Worm (Caenorhabditis elegans) whole organism, L1 larva: ENCODE data around the gene F16F9.1.

ENCODE experiments used
- C16A3.4 ChIP-seq: fragments of 150-350 bp; optimal IDR thresholded peaks from 2 replicates; lab custom pipeline; 2014; ENCODE audit warnings: missing biosample characterization, missing genetic modification characterization
- F16B12.6 ChIP-seq: fragments of 150-350 bp; optimal IDR thresholded peaks from 2 replicates; lab custom pipeline; 2014; ENCODE audit warnings: missing biosample characterization, missing genetic modification characterization
- aly-2 ChIP-seq: fragments of 150-350 bp; optimal IDR thresholded peaks from 2 replicates; lab custom pipeline; 2014; ENCODE audit warnings: missing biosample characterization, missing genetic modification characterization
- blmp-1 ChIP-seq: fragments of 150-350 bp; optimal IDR thresholded peaks from 2 replicates; lab custom pipeline; 2014; ENCODE audit warnings: missing biosample characterization, missing genetic modification characterization
- ceh-63 ChIP-seq: fragments of 200-800 bp; sonication (Bioruptor generic); optimal IDR thresholded peaks from 2 replicates; lab custom pipeline; 2018; ENCODE audit warnings: mild to moderate bottlenecking, missing genetic modification characterization, missing compliant biosample characterization
- ceh-8 ChIP-seq: fragments of 200-800 bp; sonication (Bioruptor generic); optimal IDR thresholded peaks from 2 replicates; lab custom pipeline; 2018; ENCODE audit warnings: mild to moderate bottlenecking, missing genetic modification characterization, moderate library complexity, missing compliant biosample characterization
- ceh-82 ChIP-seq, 3 experiments: fragments of 150-350 bp in 1 of 3; sonication (generic microtip) in 2 of 3; optimal IDR thresholded peaks; 2 replicates each; lab custom pipeline; 2014 to 2017; ENCODE audit warnings: missing biosample characterization in 3 of 3, missing genetic modification characterization in 3 of 3
- dpl-1 ChIP-seq, 3 experiments: fragments of 150-350 bp in 2 of 3; sonication (generic microtip) in 1 of 3; optimal IDR thresholded peaks; 2 replicates each; lab custom pipeline; 2014 to 2017; ENCODE audit warnings: missing biosample characterization in 3 of 3, missing genetic modification characterization in 3 of 3, missing genetic modification reagents in 3 of 3
- egl-27 ChIP-seq, 2 experiments: fragments of 150-350 bp in 1 of 2; sonication (generic microtip); optimal IDR thresholded peaks; 3 replicates each; lab custom pipeline; 2017 to 2018; ENCODE audit warnings: missing biosample characterization in 2 of 2, missing genetic modification characterization in 2 of 2, missing genetic modification reagents in 2 of 2
- elt-2 ChIP-seq: sonication (generic microtip); optimal IDR thresholded peaks from 2 replicates; lab custom pipeline; 2016; ENCODE audit warnings: missing genetic modification characterization, mild to moderate bottlenecking, inconsistent platforms, missing compliant biosample characterization, missing genetic modification reagents
- elt-3 ChIP-seq, 6 experiments: fragments of 150-350 bp in 1 of 6; sonication (generic microtip); optimal IDR thresholded peaks; 2 replicates each; lab custom pipeline; 2017 to 2018; ENCODE audit warnings: missing biosample characterization in 6 of 6, missing genetic modification characterization in 6 of 6, inconsistent platforms in 1 of 6
- fkh-4 ChIP-seq: sonication (generic microtip); optimal IDR thresholded peaks from 2 replicates; lab custom pipeline; 2016; ENCODE audit warnings: missing compliant biosample characterization, missing genetic modification characterization, borderline replicate concordance
- fkh-8 ChIP-seq: sonication (generic microtip); optimal IDR thresholded peaks from 2 replicates; lab custom pipeline; 2016; ENCODE audit warnings: mild to moderate bottlenecking, missing genetic modification characterization, missing compliant biosample characterization
- fos-1 ChIP-seq: fragments of 150-350 bp; optimal IDR thresholded peaks from 2 replicates; lab custom pipeline; 2014; ENCODE audit warnings: missing biosample characterization, missing genetic modification characterization
- grh-1 ChIP-seq: fragments of 200-800 bp; sonication (Bioruptor generic); IDR thresholded peaks from 2 replicates; pipeline ENCODE4 v1.3.6; 2022; ENCODE audit warnings: missing genetic modification reagents, missing genetic modification characterization, missing compliant biosample characterization
- hpl-2 ChIP-seq: fragments of 150-350 bp; optimal IDR thresholded peaks from 2 replicates; lab custom pipeline; 2014; ENCODE audit warnings: missing biosample characterization, missing genetic modification reagents, missing genetic modification characterization
- irx-1 ChIP-seq: sonication (generic microtip); optimal IDR thresholded peaks from 2 replicates; lab custom pipeline; 2016; ENCODE audit warnings: missing genetic modification characterization, missing compliant biosample characterization
- lin-14 ChIP-seq: fragments of 200-800 bp; sonication (Bioruptor generic); optimal IDR thresholded peaks from 2 replicates; lab custom pipeline; 2018; ENCODE audit warnings: mild to moderate bottlenecking, missing genetic modification characterization, moderate library complexity, missing compliant biosample characterization
- lin-15B ChIP-seq: fragments of 150-350 bp; sonication (generic microtip); optimal IDR thresholded peaks from 3 replicates; lab custom pipeline; 2014; ENCODE audit warnings: missing biosample characterization, missing genetic modification characterization
- lir-3 ChIP-seq: sonication (generic microtip); optimal IDR thresholded peaks from 2 replicates; lab custom pipeline; 2016; ENCODE audit warnings: mild to moderate bottlenecking, missing genetic modification characterization, moderate library complexity, missing compliant biosample characterization; ENCODE audit not compliant: poor library complexity
- lsy-2 ChIP-seq, 2 experiments: fragments of 150-350 bp; optimal IDR thresholded peaks; 2 replicates each; lab custom pipeline; 2014; ENCODE audit warnings: missing biosample characterization in 2 of 2, missing genetic modification characterization in 2 of 2
- mef-2 ChIP-seq: fragments of 150-350 bp; optimal IDR thresholded peaks from 2 replicates; lab custom pipeline; 2014; ENCODE audit warnings: missing biosample characterization, missing genetic modification characterization
- nhr-11 ChIP-seq: fragments of 150-350 bp; optimal IDR thresholded peaks from 2 replicates; lab custom pipeline; 2014; ENCODE audit warnings: missing biosample characterization, missing genetic modification characterization
- nhr-20 ChIP-seq: sonication (generic microtip); optimal IDR thresholded peaks from 2 replicates; lab custom pipeline; 2016; ENCODE audit warnings: mild to moderate bottlenecking, missing genetic modification characterization, missing compliant biosample characterization
- nhr-237 ChIP-seq: fragments of 150-350 bp; optimal IDR thresholded peaks from 2 replicates; lab custom pipeline; 2014; ENCODE audit warnings: missing biosample characterization, missing genetic modification characterization
- nhr-28 ChIP-seq: fragments of 150-350 bp; optimal IDR thresholded peaks from 2 replicates; lab custom pipeline; 2014; ENCODE audit warnings: missing biosample characterization, missing genetic modification characterization
- nhr-71 ChIP-seq: sonication (generic microtip); optimal IDR thresholded peaks from 2 replicates; lab custom pipeline; 2016; ENCODE audit warnings: mild to moderate bottlenecking, missing genetic modification characterization, moderate library complexity, missing compliant biosample characterization
- nhr-76 ChIP-seq: sonication (generic microtip); optimal IDR thresholded peaks from 2 replicates; lab custom pipeline; 2017; ENCODE audit warnings: missing biosample characterization, missing genetic modification characterization
- nhr-77 ChIP-seq: fragments of 150-350 bp; optimal IDR thresholded peaks from 2 replicates; lab custom pipeline; 2014; ENCODE audit warnings: missing biosample characterization, missing genetic modification characterization
- nhr-84 ChIP-seq: sonication (generic microtip); optimal IDR thresholded peaks from 2 replicates; lab custom pipeline; 2017; ENCODE audit warnings: missing biosample characterization, missing genetic modification characterization
- nhr-85 ChIP-seq: sonication (generic microtip); peaks from one replicate; lab custom pipeline; 2016; ENCODE audit warnings: missing genetic modification characterization, inconsistent platforms, missing compliant biosample characterization
- nhr-90 ChIP-seq: sonication (generic microtip); optimal IDR thresholded peaks from 2 replicates; lab custom pipeline; 2016; ENCODE audit warnings: mild to moderate bottlenecking, missing genetic modification characterization, missing compliant biosample characterization; ENCODE audit not compliant: poor library complexity
- pax-3 ChIP-seq: fragments of 200-800 bp; sonication (Bioruptor generic); optimal IDR thresholded peaks from 2 replicates; lab custom pipeline; 2018; ENCODE audit warnings: mild to moderate bottlenecking, missing genetic modification characterization, moderate library complexity, missing compliant biosample characterization
- pqm-1 ChIP-seq: sonication (generic microtip); optimal IDR thresholded peaks from 3 replicates; lab custom pipeline; 2017; ENCODE audit warnings: missing biosample characterization, missing genetic modification characterization
- sox-4 ChIP-seq: sonication (generic microtip); optimal IDR thresholded peaks from 2 replicates; lab custom pipeline; 2016; ENCODE audit warnings: missing genetic modification characterization, missing compliant biosample characterization
- sptf-1 ChIP-seq: fragments of 150-350 bp; optimal IDR thresholded peaks from 2 replicates; lab custom pipeline; 2014; ENCODE audit warnings: missing biosample characterization, missing genetic modification characterization
- swsn-7 ChIP-seq: sonication (generic microtip); optimal IDR thresholded peaks from 2 replicates; lab custom pipeline; 2016; ENCODE audit warnings: missing genetic modification characterization, missing compliant biosample characterization
- unc-86 ChIP-seq: sonication (generic microtip); optimal IDR thresholded peaks from 2 replicates; lab custom pipeline; 2016; ENCODE audit warnings: missing genetic modification characterization, missing compliant biosample characterization

The F16F9.1 gene

DNA sequence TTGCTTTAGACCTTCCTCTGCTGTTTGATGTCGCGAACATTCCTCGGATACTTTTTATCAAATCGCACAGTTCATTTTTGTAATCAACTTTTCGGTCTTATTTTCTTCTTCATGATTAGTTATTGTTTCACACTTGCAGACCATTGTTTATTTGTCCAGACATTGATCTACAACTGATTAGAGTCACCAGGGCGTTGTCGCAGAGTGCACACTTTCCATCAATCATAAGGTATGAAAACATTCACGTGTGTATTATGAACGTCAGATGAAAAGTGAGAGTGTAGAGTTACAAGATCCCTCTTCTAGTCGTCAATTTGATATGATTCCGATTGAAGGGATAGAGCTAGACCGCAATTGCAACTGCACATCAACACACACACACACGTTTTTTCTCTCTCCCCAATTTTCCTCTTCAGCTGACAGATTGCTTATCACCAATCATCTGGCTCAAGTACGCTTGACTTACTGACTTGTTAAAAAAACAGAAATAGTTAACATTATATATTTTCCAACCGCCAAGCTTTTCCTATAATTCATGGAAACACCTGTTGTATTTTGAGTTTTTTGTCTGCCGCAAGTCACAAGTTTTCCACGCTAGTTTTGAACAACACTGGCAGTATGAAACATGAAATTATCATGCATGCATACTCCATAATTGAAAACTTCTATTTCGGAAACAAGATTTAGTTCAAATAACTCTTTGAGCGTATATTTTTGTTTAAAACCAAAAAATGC, 6.0 kb upstream of the F16F9.1 start (continued):
- TF ChIP-seq nhr-11 (tag; lab: Kevin White, UChicago) (no peak), elt-3 (tag; optimal IDR thresholded peaks at IDR 0.05; lab: Kevin White, UChicago) (no peak), fkh-8 (tag; lab: Kevin White, UChicago) (peak; percentile 59), fkh-4 (tag; lab: Kevin White, UChicago) (no peak), nhr-28 (tag; lab: Kevin White, UChicago) (no peak), fos-1 (tag; lab: Kevin White, UChicago) (no peak), nhr-84 (tag; lab: Kevin White, UChicago) (no peak), sox-4 (tag; lab: Kevin White, UChicago) (no peak), pax-3 (tag; lab: Kevin White, UChicago) (no peak), dpl-1 (GFP tag; optimal IDR thresholded peaks at IDR 0.05; lab: Kevin White, UChicago) (no peak), F16B12.6 (tag; lab: Kevin White, UChicago) (no peak), mef-2 (no peak), lir-3 (tag; lab: Kevin White, UChicago) (no peak), nhr-85 (tag; lab: Kevin White, UChicago) (no peak), lin-14 (GFP tag; lab: Kevin White, UChicago) (peak; percentile 44), nhr-237 (tag; lab: Kevin White, UChicago) (no peak), lin-15B (tag; lab: Kevin White, UChicago) (no peak), aly-2 (tag; lab: Kevin White, UChicago) (no peak), nhr-77 (tag; lab: Kevin White, UChicago) (no peak), unc-86 (tag; lab: Kevin White, UChicago) (no peak), grh-1 (GFP tag; lab: Robert Waterston, UW) (no peak), egl-27 (tag; optimal IDR thresholded peaks at IDR 0.05; lab: Kevin White, UChicago) (no peak), elt-2 (tag; lab: Kevin White, UChicago) (peak; percentile 58), nhr-71 (tag; lab: Kevin White, UChicago) (peak; percentile 55), sptf-1 (no peak), ceh-63 (GFP tag; lab: Kevin White, UChicago) (no peak), irx-1 (tag; lab: Kevin White, UChicago) (no peak), swsn-7 (tag; lab: Kevin White, UChicago) (no peak), nhr-20 (no peak), nhr-90 (tag; lab: Kevin White, UChicago) (no peak), ceh-82 (tag; optimal IDR thresholded peaks at IDR 0.05; lab: Kevin White, UChicago) (no peak), lsy-2 (tag; optimal IDR thresholded peaks at IDR 0.05; lab: Kevin White, UChicago) (no peak), hpl-2 (GFP tag; lab: Kevin White, UChicago) (no peak), C16A3.4 (tag; lab: Kevin White, UChicago) (no peak)

DNA sequence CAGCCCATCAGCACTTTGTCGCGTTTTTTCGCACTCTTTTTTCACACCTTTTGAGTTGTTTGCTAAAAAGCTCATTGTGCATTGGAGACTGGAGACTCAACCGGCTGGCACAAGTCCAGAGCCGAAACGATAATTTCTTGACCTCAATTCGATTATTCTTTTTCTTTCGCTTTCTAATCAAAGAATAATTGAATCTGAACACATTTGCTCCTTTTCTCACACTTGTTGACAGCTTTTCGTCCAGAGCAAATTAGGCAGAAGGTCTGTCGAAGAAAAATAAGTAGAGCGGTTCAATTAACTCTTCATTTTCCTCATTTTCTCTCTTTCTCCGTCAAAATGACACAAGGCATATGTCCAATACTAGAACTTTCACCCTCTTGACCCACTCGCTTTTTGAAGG, 1.3 kb upstream of the F16F9.1 start:
- peak; percentile 8 for TF ChIP-seq ceh-8 (GFP tag; lab: Kevin White, UChicago)
- no peak for TF ChIP-seq pqm-1 (tag; lab: Kevin White, UChicago)
- TF ChIP-seq nhr-76 = no peak
- no peak for TF ChIP-seq lin-14 (GFP tag; lab: Kevin White, UChicago)
- no peak for TF ChIP-seq irx-1 (tag; lab: Kevin White, UChicago)
- TF ChIP-seq blmp-1 (tag; lab: Kevin White, UChicago) = peak; percentile 52
